Worm (Caenorhabditis elegans) whole organism, L1 larva: ENCODE measurements around the gene col-72.
A peak's percentile ranks its signal among the peaks of the same experiment; 100 is the strongest.

Source experiments
- aha-1 ChIP-seq: fragments of 150-350 bp; optimal IDR thresholded peaks from 2 replicates; lab custom pipeline; 2014; ENCODE audit warnings: missing biosample characterization, missing genetic modification characterization
- aly-2 ChIP-seq: fragments of 150-350 bp; optimal IDR thresholded peaks from 2 replicates; lab custom pipeline; 2014; ENCODE audit warnings: missing biosample characterization, missing genetic modification characterization
- blmp-1 ChIP-seq: fragments of 150-350 bp; optimal IDR thresholded peaks from 2 replicates; lab custom pipeline; 2014; ENCODE audit warnings: missing biosample characterization, missing genetic modification characterization
- ceh-63 ChIP-seq: fragments of 200-800 bp; sonication (Bioruptor generic); optimal IDR thresholded peaks from 2 replicates; lab custom pipeline; 2018; ENCODE audit warnings: mild to moderate bottlenecking, missing genetic modification characterization, missing compliant biosample characterization
- ces-1 ChIP-seq: fragments of 150-350 bp; optimal IDR thresholded peaks from 2 replicates; lab custom pipeline; 2014; ENCODE audit warnings: missing biosample characterization, missing genetic modification reagents, missing genetic modification characterization
- dpl-1 ChIP-seq, 3 experiments: fragments of 150-350 bp in 2 of 3; sonication (generic microtip) in 1 of 3; optimal IDR thresholded peaks; 2 replicates each; lab custom pipeline; 2014 to 2017; ENCODE audit warnings: missing biosample characterization in 3 of 3, missing genetic modification characterization in 3 of 3, missing genetic modification reagents in 3 of 3
- dsc-1 ChIP-seq: sonication (generic microtip); optimal IDR thresholded peaks from 2 replicates; lab custom pipeline; 2016; ENCODE audit warnings: mild to moderate bottlenecking, missing genetic modification characterization, missing compliant biosample characterization
- efl-1 ChIP-seq, 4 experiments: fragments of 150-350 bp; optimal IDR thresholded peaks in 3 of 4; peaks in 1 of 4; 1 replicate in 1 of 4; 2 replicates in 3 of 4; lab custom pipeline; 2014; ENCODE audit warnings: missing biosample characterization in 2 of 4, missing genetic modification characterization in 2 of 4, missing genetic modification reagents in 2 of 4
- egl-27 ChIP-seq, 2 experiments: fragments of 150-350 bp in 1 of 2; sonication (generic microtip); optimal IDR thresholded peaks; 3 replicates each; lab custom pipeline; 2017 to 2018; ENCODE audit warnings: missing biosample characterization in 2 of 2, missing genetic modification characterization in 2 of 2, missing genetic modification reagents in 2 of 2
- elt-2 ChIP-seq: sonication (generic microtip); optimal IDR thresholded peaks from 2 replicates; lab custom pipeline; 2016; ENCODE audit warnings: missing genetic modification characterization, mild to moderate bottlenecking, inconsistent platforms, missing compliant biosample characterization, missing genetic modification reagents
- elt-3 ChIP-seq, 6 experiments: fragments of 150-350 bp in 1 of 6; sonication (generic microtip); optimal IDR thresholded peaks; 2 replicates each; lab custom pipeline; 2017 to 2018; ENCODE audit warnings: missing biosample characterization in 6 of 6, missing genetic modification characterization in 6 of 6, inconsistent platforms in 1 of 6
- fkh-8 ChIP-seq: sonication (generic microtip); optimal IDR thresholded peaks from 2 replicates; lab custom pipeline; 2016; ENCODE audit warnings: mild to moderate bottlenecking, missing genetic modification characterization, missing compliant biosample characterization
- grh-1 ChIP-seq: fragments of 200-800 bp; sonication (Bioruptor generic); IDR thresholded peaks from 2 replicates; pipeline ENCODE4 v1.3.6; 2022; ENCODE audit warnings: missing genetic modification reagents, missing genetic modification characterization, missing compliant biosample characterization
- hlh-4 ChIP-seq: sonication (generic microtip); optimal IDR thresholded peaks from 2 replicates; lab custom pipeline; 2016; ENCODE audit warnings: mild to moderate bottlenecking, missing genetic modification characterization, missing compliant biosample characterization
- hpl-2 ChIP-seq: fragments of 150-350 bp; optimal IDR thresholded peaks from 2 replicates; lab custom pipeline; 2014; ENCODE audit warnings: missing biosample characterization, missing genetic modification reagents, missing genetic modification characterization
- isw-1 ChIP-seq: fragments of 200-800 bp; sonication (Bioruptor generic); IDR thresholded peaks from 2 replicates; pipeline ENCODE4 v1.3.6; 2022; ENCODE audit warnings: missing genetic modification characterization, missing compliant biosample characterization
- lin-13 ChIP-seq: fragments of 150-350 bp; optimal IDR thresholded peaks from 2 replicates; lab custom pipeline; 2014; ENCODE audit warnings: missing biosample characterization, missing genetic modification reagents, missing genetic modification characterization
- lin-14 ChIP-seq: fragments of 200-800 bp; sonication (Bioruptor generic); optimal IDR thresholded peaks from 2 replicates; lab custom pipeline; 2018; ENCODE audit warnings: mild to moderate bottlenecking, missing genetic modification characterization, moderate library complexity, missing compliant biosample characterization
- lin-35 ChIP-seq, 2 experiments: fragments of 150-350 bp; optimal IDR thresholded peaks; 2 replicates each; lab custom pipeline; 2014; ENCODE audit warnings: missing biosample characterization in 2 of 2, missing genetic modification characterization in 2 of 2, missing genetic modification reagents in 2 of 2
- nhr-11 ChIP-seq: fragments of 150-350 bp; optimal IDR thresholded peaks from 2 replicates; lab custom pipeline; 2014; ENCODE audit warnings: missing biosample characterization, missing genetic modification characterization
- nhr-19 ChIP-seq: fragments of 200-800 bp; sonication (Bioruptor generic); conservative IDR thresholded peaks from 2 replicates; pipeline ENCODE4 v1.3.6; 2022; ENCODE audit warnings: missing genetic modification characterization, missing compliant biosample characterization
- nhr-20 ChIP-seq: sonication (generic microtip); optimal IDR thresholded peaks from 2 replicates; lab custom pipeline; 2016; ENCODE audit warnings: mild to moderate bottlenecking, missing genetic modification characterization, missing compliant biosample characterization
- nhr-237 ChIP-seq: fragments of 150-350 bp; optimal IDR thresholded peaks from 2 replicates; lab custom pipeline; 2014; ENCODE audit warnings: missing biosample characterization, missing genetic modification characterization
- nhr-47 ChIP-seq: sonication (generic microtip); optimal IDR thresholded peaks from 2 replicates; lab custom pipeline; 2016; ENCODE audit warnings: mild to moderate bottlenecking, missing genetic modification characterization, moderate library complexity, missing compliant biosample characterization
- nhr-84 ChIP-seq: sonication (generic microtip); optimal IDR thresholded peaks from 2 replicates; lab custom pipeline; 2017; ENCODE audit warnings: missing biosample characterization, missing genetic modification characterization
- nhr-85 ChIP-seq: sonication (generic microtip); peaks from one replicate; lab custom pipeline; 2016; ENCODE audit warnings: missing genetic modification characterization, inconsistent platforms, missing compliant biosample characterization
- nhr-90 ChIP-seq: sonication (generic microtip); optimal IDR thresholded peaks from 2 replicates; lab custom pipeline; 2016; ENCODE audit warnings: mild to moderate bottlenecking, missing genetic modification characterization, missing compliant biosample characterization; ENCODE audit not compliant: poor library complexity
- rnt-1 ChIP-seq: sonication (generic microtip); optimal IDR thresholded peaks from 2 replicates; lab custom pipeline; 2016; ENCODE audit warnings: mild to moderate bottlenecking, missing genetic modification characterization, moderate library complexity, missing compliant biosample characterization
- snu-23 ChIP-seq: sonication (generic microtip); optimal IDR thresholded peaks from 2 replicates; lab custom pipeline; 2016; ENCODE audit warnings: missing genetic modification characterization, missing compliant biosample characterization
- sox-4 ChIP-seq: sonication (generic microtip); optimal IDR thresholded peaks from 2 replicates; lab custom pipeline; 2016; ENCODE audit warnings: missing genetic modification characterization, missing compliant biosample characterization
- sptf-1 ChIP-seq: fragments of 150-350 bp; optimal IDR thresholded peaks from 2 replicates; lab custom pipeline; 2014; ENCODE audit warnings: missing biosample characterization, missing genetic modification characterization
- swsn-7 ChIP-seq: sonication (generic microtip); optimal IDR thresholded peaks from 2 replicates; lab custom pipeline; 2016; ENCODE audit warnings: missing genetic modification characterization, missing compliant biosample characterization
- tbx-2 ChIP-seq: sonication (generic microtip); optimal IDR thresholded peaks from 2 replicates; lab custom pipeline; 2016; ENCODE audit warnings: missing genetic modification characterization, missing compliant biosample characterization
- tlp-1 ChIP-seq: fragments of 150-350 bp; optimal IDR thresholded peaks from 2 replicates; lab custom pipeline; 2014; ENCODE audit warnings: missing biosample characterization, missing genetic modification characterization
- unc-30 ChIP-seq: sonication (generic microtip); optimal IDR thresholded peaks from 2 replicates; lab custom pipeline; 2017; ENCODE audit warnings: missing biosample characterization, missing genetic modification characterization
- unc-98 ChIP-seq: fragments of 200-800 bp; sonication (Bioruptor generic); IDR thresholded peaks from 2 replicates; pipeline ENCODE4 v1.3.6; 2022; ENCODE audit warnings: missing genetic modification characterization, missing compliant biosample characterization
- vab-15 ChIP-seq: sonication (generic microtip); optimal IDR thresholded peaks from 2 replicates; lab custom pipeline; 2017; ENCODE audit warnings: missing genotype, mild to moderate bottlenecking, missing genetic modification characterization, missing compliant biosample characterization
- xbp-1 ChIP-seq: sonication (generic microtip); optimal IDR thresholded peaks from 2 replicates; lab custom pipeline; 2016; ENCODE audit warnings: missing genetic modification characterization, missing compliant biosample characterization
- zag-1 ChIP-seq: fragments of 150-350 bp; optimal IDR thresholded peaks from 2 replicates; lab custom pipeline; 2014; ENCODE audit warnings: missing biosample characterization, missing genetic modification characterization
- zip-4 ChIP-seq: fragments of 200-800 bp; sonication (Bioruptor generic); optimal IDR thresholded peaks from 2 replicates; lab custom pipeline; 2018; ENCODE audit warnings: mild to moderate bottlenecking, missing genetic modification characterization, moderate library complexity, missing compliant biosample characterization

Gene col-72

ce11 chrII:3561561-3561960 is 37.6 kb upstream of the col-72 start, which contains the start of gene W10G11.2:
Gene W10G11.2, minus strand, starts transcription at chrII:3561661.
- no peak for TF ChIP-seq nhr-84
- TF ChIP-seq elt-3 (tag; optimal IDR thresholded peaks at IDR 0.05; lab: Kevin White, UChicago): no peak
- no peak for TF ChIP-seq rnt-1 (tag; lab: Kevin White, UChicago)
- TF ChIP-seq sptf-1 (tag; lab: Kevin White, UChicago): no peak
- TF ChIP-seq tlp-1 (tag; lab: Kevin White, UChicago): no peak
- no peak for TF ChIP-seq nhr-11
- TF ChIP-seq, all 84 proteins: peak for 0

- TF ChIP-seq nhr-237: no peak
- TF ChIP-seq nhr-19 (GFP tag; lab: Robert Waterston, UW): no peak
- TF ChIP-seq ceh-63: no peak
- TF ChIP-seq xbp-1 (tag; lab: Kevin White, UChicago): no peak
- TF ChIP-seq swsn-7 (tag; lab: Kevin White, UChicago): no peak
- TF ChIP-seq dsc-1 (tag; lab: Kevin White, UChicago): no peak
- TF ChIP-seq isw-1: no peak
- TF ChIP-seq grh-1 (GFP tag; lab: Robert Waterston, UW): no peak
- no peak for TF ChIP-seq sox-4 (tag; lab: Kevin White, UChicago)
- no peak for TF ChIP-seq aha-1 (tag; lab: Kevin White, UChicago)
- TF ChIP-seq ces-1 (GFP tag; lab: Kevin White, UChicago): no peak
- no peak for TF ChIP-seq unc-98 (GFP tag; lab: Robert Waterston, UW)
- no peak for TF ChIP-seq sptf-1 (tag; lab: Kevin White, UChicago)
- no peak for TF ChIP-seq zip-4 (GFP tag; lab: Kevin White, UChicago)
- no peak for TF ChIP-seq hlh-4 (tag; lab: Kevin White, UChicago)
- no peak for TF ChIP-seq egl-27 (tag; optimal IDR thresholded peaks at IDR 0.05; lab: Kevin White, UChicago)
- TF ChIP-seq elt-2 (tag; lab: Kevin White, UChicago): no peak
Measured at ce11 chrII:3560592-3560991, 36.6 kb upstream of the col-72 start, which contains the start of gene W10G11.1. Gene W10G11.1, minus strand, starts transcription at chrII:3560692.

- TF ChIP-seq lin-13 (GFP tag; lab: Kevin White, UChicago): no peak
Measured at ce11 chrII:3557417-3557816, 33.4 kb upstream of the col-72 start, which contains the start of gene lgc-45. Gene lgc-45, plus strand, starts transcription at chrII:3557472.

- TF ChIP-seq elt-3 (tag; optimal IDR thresholded peaks at IDR 0.05; lab: Kevin White, UChicago) (peak in 4 of 6 experiments; percentile 10 to 78 (median 48)), lin-14 (GFP tag; lab: Kevin White, UChicago) (peak; percentile 13), blmp-1 (peak; percentile 68), aly-2 (tag; lab: Kevin White, UChicago) (no peak)
Measured at ce11 chrII:3556584-3556983, 32.6 kb upstream of the col-72 start.

ce11 chrII:3555281-3555680 is 31.3 kb upstream of the col-72 start:
- TF ChIP-seq tbx-2 (tag; lab: Kevin White, UChicago) (peak; percentile 4), vab-15 (tag; lab: Kevin White, UChicago) (peak; percentile 18), nhr-85 (tag; lab: Kevin White, UChicago) (peak; percentile 85), hpl-2 (GFP tag; lab: Kevin White, UChicago) (no peak), zag-1 (tag; lab: Kevin White, UChicago) (no peak), nhr-47 (no peak), blmp-1 (peak; percentile 67), unc-30 (tag; lab: Kevin White, UChicago) (no peak), dpl-1 (GFP tag; optimal IDR thresholded peaks at IDR 0.05; lab: Kevin White, UChicago) (peak in 1 of 3 experiments; percentile 12), lin-35 (GFP tag; optimal IDR thresholded peaks at IDR 0.05; lab: Kevin White, UChicago) (peak in 1 of 2 experiments; percentile 36), nhr-237 (no peak), nhr-20 (tag; lab: Kevin White, UChicago) (peak; percentile 55), lin-14 (GFP tag; lab: Kevin White, UChicago) (peak; percentile 20), efl-1 (optimal IDR thresholded peaks at IDR 0.05; lab: Kevin White, UChicago) (no peak), efl-1 (GFP tag; optimal IDR thresholded peaks at IDR 0.05 in 1 of 2; lab: Kevin White, UChicago) (peak in 1 of 2 experiments; percentile 19), nhr-90 (tag; lab: Kevin White, UChicago) (peak; percentile 27), lin-13 (GFP tag; lab: Kevin White, UChicago) (peak; percentile 0), elt-3 (tag; optimal IDR thresholded peaks at IDR 0.05; lab: Kevin White, UChicago) (peak in 2 of 6 experiments; percentile 30 to 54), hlh-4 (tag; lab: Kevin White, UChicago) (no peak), snu-23 (GFP tag; lab: Kevin White, UChicago) (peak; percentile 29), fkh-8 (tag; lab: Kevin White, UChicago) (no peak)
